Fruit fly (Drosophila melanogaster) whole organism, adult: Measurements from ENCODE around the gene Vha16-2.

ENCODE experiments used
- CG11617 ChIP-seq: fragments of 200-800 bp; sonication (Bioruptor generic); optimal IDR thresholded peaks from 2 replicates; lab custom pipeline; 2017; ENCODE audit warnings: mild to moderate bottlenecking, missing biosample characterization, missing genetic modification reagents, missing genetic modification characterization
- CG12768 ChIP-seq: fragments of 200-800 bp; sonication (Bioruptor generic); optimal IDR thresholded peaks from 2 replicates; lab custom pipeline; 2017; ENCODE audit warnings: missing biosample characterization, missing genetic modification characterization, mild to moderate bottlenecking, moderate library complexity, missing genetic modification reagents
- CG14711 ChIP-seq: fragments of 200-800 bp; sonication (Bioruptor generic); optimal IDR thresholded peaks from 2 replicates; lab custom pipeline; 2018; ENCODE audit warnings: missing biosample characterization, mild to moderate bottlenecking, missing genetic modification characterization, moderate library complexity
- CG1620 ChIP-seq: fragments of 200-800 bp; sonication (Bioruptor generic); optimal IDR thresholded peaks from 2 replicates; lab custom pipeline; 2016; ENCODE audit warnings: missing biosample characterization, missing genetic modification characterization
- CG33017 ChIP-seq: fragments of 200-800 bp; sonication (Bioruptor generic); optimal IDR thresholded peaks from 2 replicates; lab custom pipeline; 2018; ENCODE audit warnings: missing biosample characterization, mild to moderate bottlenecking, missing genetic modification characterization, moderate library complexity
- CG5204 ChIP-seq: fragments of 200-800 bp; sonication (Bioruptor generic); optimal IDR thresholded peaks from 2 replicates; lab custom pipeline; 2016; ENCODE audit warnings: missing biosample characterization, missing genetic modification characterization
- CG7045 ChIP-seq: fragments of 200-800 bp; sonication (Bioruptor generic); optimal IDR thresholded peaks from 2 replicates; lab custom pipeline; 2017; ENCODE audit warnings: missing biosample characterization, mild to moderate bottlenecking, missing genetic modification characterization
- CG7101 ChIP-seq: fragments of 200-800 bp; sonication (Bioruptor generic); optimal IDR thresholded peaks from 2 replicates; lab custom pipeline; 2018; ENCODE audit warnings: missing biosample characterization, mild to moderate bottlenecking, missing genetic modification characterization, moderate library complexity
- Clk ChIP-seq: fragments of 200-800 bp; sonication (Bioruptor generic); optimal IDR thresholded peaks from 2 replicates; lab custom pipeline; 2017; ENCODE audit warnings: missing biosample characterization, missing genetic modification characterization
- Crg-1 ChIP-seq: fragments of 200-800 bp; sonication (Bioruptor generic); optimal IDR thresholded peaks from 2 replicates; lab custom pipeline; 2016; ENCODE audit warnings: missing biosample characterization, missing genetic modification characterization
- Hr96 ChIP-seq: fragments of 200-800 bp; sonication (Bioruptor generic); optimal IDR thresholded peaks from 2 replicates; lab custom pipeline; 2016; ENCODE audit warnings: missing biosample characterization, missing genetic modification characterization
- Mnt ChIP-seq: fragments of 200-800 bp; sonication (Bioruptor generic); optimal IDR thresholded peaks from 2 replicates; lab custom pipeline; 2016; ENCODE audit warnings: missing biosample characterization, mild to moderate bottlenecking, missing genetic modification characterization
- bab1 ChIP-seq: fragments of 200-800 bp; sonication (Bioruptor generic); optimal IDR thresholded peaks from 3 replicates; lab custom pipeline; 2019; ENCODE audit warnings: missing biosample characterization, mild to moderate bottlenecking, missing genetic modification characterization, moderate library complexity
- cic ChIP-seq: fragments of 200-800 bp; sonication (Bioruptor generic); optimal IDR thresholded peaks from 2 replicates; lab custom pipeline; 2017; ENCODE audit warnings: missing biosample characterization, mild to moderate bottlenecking, missing genetic modification characterization, moderate library complexity
- cnc ChIP-seq, 2 experiments: fragments of >200 bp; optimal IDR thresholded peaks; 2 replicates each; lab custom pipeline; 2017
- ovo ChIP-seq: fragments of 200-800 bp; sonication (Bioruptor generic); optimal IDR thresholded peaks from 2 replicates; lab custom pipeline; 2016; ENCODE audit warnings: missing biosample characterization, missing genetic modification characterization
- pad ChIP-seq: fragments of 200-800 bp; sonication (Bioruptor generic); optimal IDR thresholded peaks from 3 replicates; lab custom pipeline; 2017; ENCODE audit warnings: missing biosample characterization, missing genetic modification characterization, mild to moderate bottlenecking, moderate library complexity, missing genetic modification reagents
- tj ChIP-seq: fragments of 200-800 bp; sonication (Bioruptor generic); optimal IDR thresholded peaks from 3 replicates; lab custom pipeline; 2017; ENCODE audit warnings: missing biosample characterization, mild to moderate bottlenecking, missing genetic modification characterization, moderate library complexity
- toe ChIP-seq: fragments of 200-800 bp; sonication (Bioruptor generic); optimal IDR thresholded peaks from 2 replicates; lab custom pipeline; 2016; ENCODE audit warnings: missing biosample characterization, missing genetic modification characterization

The Vha16-2 gene

DNA sequence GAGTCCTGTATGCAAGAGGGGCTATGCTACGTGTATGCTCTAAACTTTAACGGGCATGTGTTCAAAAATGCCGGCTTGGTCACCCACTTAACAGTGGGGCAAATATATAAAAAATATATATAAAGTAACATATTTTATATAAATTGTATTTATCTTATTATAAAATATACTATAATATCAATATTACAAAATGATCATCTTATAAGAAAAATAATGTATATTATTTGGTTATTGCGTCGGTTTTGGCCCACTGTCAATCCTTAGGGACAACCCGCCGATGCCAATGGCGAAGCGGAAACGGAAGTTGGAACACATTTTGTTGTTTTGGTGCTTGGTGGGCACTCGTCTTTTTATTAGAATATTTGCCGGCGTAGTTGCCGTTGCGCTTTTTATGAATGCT lies 24.2 kb upstream of the Vha16-2 start:
- TF ChIP-seq pad (GFP tag; lab: Kevin White, UChicago) (no peak), Mnt (GFP tag; lab: Kevin White, UChicago) (no peak), Hr96 (no peak), CG14711 (tag; lab: Kevin White, UChicago) (no peak), CG7045 (GFP tag; lab: Kevin White, UChicago) (no peak), Crg-1 (GFP tag; lab: Kevin White, UChicago) (no peak), cnc (optimal IDR thresholded peaks at IDR 0.05; lab: Kevin White, UChicago) (no peak), cic (GFP tag; lab: Kevin White, UChicago) (no peak), ovo (GFP tag; lab: Kevin White, UChicago) (no peak)

DNA sequence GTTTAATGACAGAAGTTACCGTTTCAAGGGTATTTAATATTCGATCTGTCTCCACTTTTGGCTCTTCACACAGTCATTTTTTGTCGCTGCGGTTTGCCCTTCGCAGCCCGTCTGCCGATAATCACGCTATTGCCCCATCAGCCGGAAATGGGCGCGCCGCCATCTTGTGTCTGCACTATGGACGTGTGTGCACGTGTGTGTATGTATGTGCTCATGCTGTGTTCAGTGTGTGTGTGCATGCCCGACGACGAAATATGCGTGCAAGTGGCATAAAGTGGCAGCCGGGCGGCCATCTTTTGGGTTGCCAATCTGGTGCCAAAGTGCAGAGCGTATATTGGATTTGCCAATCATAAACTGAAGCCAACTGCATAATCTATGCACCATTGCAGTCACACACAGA lies 20.3 kb upstream of the Vha16-2 start:
- TF ChIP-seq CG5204 (GFP tag; lab: Kevin White, UChicago) (no peak), tj (GFP tag; lab: Kevin White, UChicago) (no peak), bab1 (GFP tag; lab: Kevin White, UChicago) (no peak), pad (GFP tag; lab: Kevin White, UChicago) (no peak), CG33017 (tag; lab: Kevin White, UChicago) (no peak), Clk (GFP tag; lab: Kevin White, UChicago) (no peak), CG11617 (GFP tag; lab: Kevin White, UChicago) (no peak), CG12768 (GFP tag; lab: Kevin White, UChicago) (no peak), Hr96 (no peak), cnc (optimal IDR thresholded peaks at IDR 0.05; lab: Kevin White, UChicago) (no peak), CG7045 (GFP tag; lab: Kevin White, UChicago) (no peak), ovo (GFP tag; lab: Kevin White, UChicago) (no peak), toe (GFP tag; lab: Kevin White, UChicago) (no peak), CG14711 (tag; lab: Kevin White, UChicago) (no peak), Crg-1 (GFP tag; lab: Kevin White, UChicago) (no peak), CG1620 (GFP tag; lab: Kevin White, UChicago) (no peak)

- no peak for TF ChIP-seq cnc (optimal IDR thresholded peaks at IDR 0.05; lab: Kevin White, UChicago)
These were observed 16.4 kb upstream of the Vha16-2 start, which contains the start of the genes CG12289 and CG7551 for dm6 chr3L:11458370-11458769. Gene CG12289 (minus strand): TSS chr3L:11458470. Gene CG7551 (plus strand): TSS chr3L:11458490.

DNA sequence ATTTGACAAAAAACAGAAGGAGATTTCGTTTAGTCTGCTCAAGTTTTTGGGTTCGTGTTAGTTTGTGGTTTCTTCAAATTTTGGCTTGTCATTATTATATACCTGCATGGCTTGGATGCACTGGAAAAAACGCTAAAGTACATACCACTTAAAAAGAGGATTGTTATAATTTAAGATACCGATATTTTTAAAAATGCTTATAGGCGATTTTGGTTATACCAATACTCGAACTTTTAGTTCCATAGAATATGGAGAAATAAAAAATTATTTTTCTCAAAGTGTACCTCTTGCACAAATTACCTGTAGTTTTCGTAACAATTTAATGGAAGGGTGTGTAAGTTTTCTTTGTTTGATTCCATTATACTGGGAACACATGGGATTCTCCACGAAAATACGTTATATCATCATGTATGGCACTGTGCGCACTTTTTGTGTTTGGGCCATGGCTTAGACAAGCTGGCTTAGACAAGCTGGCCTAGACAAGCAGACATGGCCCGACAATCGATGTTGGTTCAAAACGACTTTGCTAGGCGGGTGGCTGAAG lies 9.3 kb upstream of the Vha16-2 start, which contains the start of gene Fum3:
TSS of gene Fum3 (minus strand) at position 494 of the 544 bp plus-strand sequence.
- no peak for TF ChIP-seq cic (GFP tag; lab: Kevin White, UChicago)
- TF ChIP-seq CG14711 (tag; lab: Kevin White, UChicago), result no peak
- TF ChIP-seq CG7045 (GFP tag; lab: Kevin White, UChicago), result no peak
- no peak for TF ChIP-seq ovo (GFP tag; lab: Kevin White, UChicago)
- TF ChIP-seq CG12768 (GFP tag; lab: Kevin White, UChicago), result no peak

dm6 chr3L:11466985-11467384 lies 7.8 kb upstream of the Vha16-2 start:
- TF ChIP-seq ovo (GFP tag; lab: Kevin White, UChicago) (no peak), bab1 (GFP tag; lab: Kevin White, UChicago) (no peak), Hr96 (no peak), toe (GFP tag; lab: Kevin White, UChicago) (no peak)

dm6 chr3L:11472388-11472787 lies 2.4 kb upstream of the Vha16-2 start:
- TF ChIP-seq toe (GFP tag; lab: Kevin White, UChicago) (no peak), Hr96 (no peak), ovo (GFP tag; lab: Kevin White, UChicago) (no peak), cic (GFP tag; lab: Kevin White, UChicago) (no peak), CG11617 (GFP tag; lab: Kevin White, UChicago) (no peak), CG7045 (GFP tag; lab: Kevin White, UChicago) (no peak)

- TF ChIP-seq cnc (optimal IDR thresholded peaks at IDR 0.05; lab: Kevin White, UChicago), result no peak
- no peak for TF ChIP-seq CG7045 (GFP tag; lab: Kevin White, UChicago)
- no peak for TF ChIP-seq Mnt (GFP tag; lab: Kevin White, UChicago)
- TF ChIP-seq toe (GFP tag; lab: Kevin White, UChicago), result no peak
- no peak for TF ChIP-seq Clk (GFP tag; lab: Kevin White, UChicago)
- no peak for TF ChIP-seq CG12768 (GFP tag; lab: Kevin White, UChicago)
- no peak for TF ChIP-seq Hr96
- TF ChIP-seq CG7101, result no peak
- no peak for TF ChIP-seq CG33017 (tag; lab: Kevin White, UChicago)
- no peak for TF ChIP-seq CG5204 (GFP tag; lab: Kevin White, UChicago)
- TF ChIP-seq pad (GFP tag; lab: Kevin White, UChicago), result no peak
These were observed 1.8 kb upstream of the Vha16-2 start, which contains the start of gene Vha16-3 for dm6 chr3L:11472991-11473390. Gene Vha16-3 (plus strand): TSS chr3L:11473291.
